Fruit fly (Drosophila melanogaster) Kc167 (cell line): ENCODE measurements around the gene CAH7.
A peak's percentile ranks its signal among the peaks of the same experiment; 100 is the strongest.

Experiments used
- Myc ChIP-seq: fragments of >200 bp; optimal IDR thresholded peaks from 2 replicates; lab custom pipeline; 2017; ENCODE audit warnings: missing external identifiers
- Sin3A ChIP-seq: fragments of >200 bp; optimal IDR thresholded peaks from 2 replicates; lab custom pipeline; 2018; ENCODE audit warnings: missing external identifiers
- h ChIP-seq: fragments of >200 bp; optimal IDR thresholded peaks from 3 replicates; lab custom pipeline; 2018; ENCODE audit warnings: missing external identifiers
- insv ChIP-seq: fragments of >200 bp; optimal IDR thresholded peaks from 3 replicates; lab custom pipeline; 2018; ENCODE audit warnings: missing external identifiers
- psq ChIP-seq: fragments of >200 bp; optimal IDR thresholded peaks from 2 replicates; lab custom pipeline; 2017; ENCODE audit warnings: missing external identifiers
- ttk ChIP-seq: sonication (Bioruptor generic); optimal IDR thresholded peaks from 2 replicates; lab custom pipeline; 2017; ENCODE audit warnings: missing external identifiers

CAH7 gene

dm6 chr3R:10132906-10133416 is 20.9 kb downstream of the CAH7 start:
- TF ChIP-seq psq (lab: Kevin White, UChicago) (no peak), Sin3A (no peak), Myc (lab: Kevin White, UChicago) (no peak), ttk (lab: Kevin White, UChicago) (no peak), insv (lab: Kevin White, UChicago) (no peak), h (no peak)

- no peak for TF ChIP-seq Sin3A
- peak; percentile 69 for TF ChIP-seq psq (lab: Kevin White, UChicago)
Observed at dm6 chr3R:10133419-10134340, 21.6 kb downstream of the CAH7 start.

- TF ChIP-seq insv (lab: Kevin White, UChicago) (no peak), psq (lab: Kevin White, UChicago) (peak; percentile 23), ttk (lab: Kevin White, UChicago) (no peak), Myc (lab: Kevin White, UChicago) (no peak), Sin3A (no peak), h (no peak)
Observed at dm6 chr3R:10134341-10134668, 22.3 kb downstream of the CAH7 start.

dm6 chr3R:10135011-10135410 is 23.0 kb downstream of the CAH7 start:
- no peak for TF ChIP-seq ttk (lab: Kevin White, UChicago)
- TF ChIP-seq Sin3A: no peak
- no peak for TF ChIP-seq Myc (lab: Kevin White, UChicago)
- TF ChIP-seq insv (lab: Kevin White, UChicago): no peak
- TF ChIP-seq psq (lab: Kevin White, UChicago): no peak
- TF ChIP-seq h: no peak

dm6 chr3R:10137801-10138200 is 25.8 kb downstream of the CAH7 start:
- no peak for TF ChIP-seq psq (lab: Kevin White, UChicago)
- no peak for TF ChIP-seq Myc (lab: Kevin White, UChicago)
- no peak for TF ChIP-seq Sin3A
- no peak for TF ChIP-seq insv (lab: Kevin White, UChicago)
- TF ChIP-seq ttk (lab: Kevin White, UChicago): no peak
- no peak for TF ChIP-seq h

- TF ChIP-seq h: no peak
- TF ChIP-seq Sin3A: no peak
- no peak for TF ChIP-seq insv (lab: Kevin White, UChicago)
- TF ChIP-seq Myc (lab: Kevin White, UChicago): no peak
- no peak for TF ChIP-seq psq (lab: Kevin White, UChicago)
Observed at dm6 chr3R:10138900-10139299, 26.9 kb downstream of the CAH7 start.

dm6 chr3R:10139649-10140598 is 27.9 kb downstream of the CAH7 start, which contains the start of gene tws:
tws (minus strand) TSS chr3R:10139772.
- TF ChIP-seq Sin3A (no peak), ttk (lab: Kevin White, UChicago) (no peak), Myc (lab: Kevin White, UChicago) (no peak), h (no peak), psq (lab: Kevin White, UChicago) (no peak), insv (lab: Kevin White, UChicago) (no peak)

dm6 chr3R:10142770-10143169 is 30.7 kb downstream of the CAH7 start, which contains the start of gene CG42759:
CG42759 (plus strand) TSS chr3R:10143070.
- no peak for TF ChIP-seq psq (lab: Kevin White, UChicago)
- no peak for TF ChIP-seq h
- no peak for TF ChIP-seq Myc (lab: Kevin White, UChicago)
- TF ChIP-seq ttk (lab: Kevin White, UChicago): no peak
- no peak for TF ChIP-seq insv (lab: Kevin White, UChicago)
- TF ChIP-seq Sin3A: no peak

dm6 chr3R:10144103-10144998 is 32.3 kb downstream of the CAH7 start, which contains the start of the genes TAF1B and Invadolysin:
TAF1B (minus strand) TSS chr3R:10144184.
Invadolysin (plus strand) TSS chr3R:10144668.
- no peak for TF ChIP-seq Sin3A
- TF ChIP-seq Myc (lab: Kevin White, UChicago): no peak
- TF ChIP-seq h: no peak
- TF ChIP-seq ttk (lab: Kevin White, UChicago): no peak
- TF ChIP-seq psq (lab: Kevin White, UChicago): no peak
- no peak for TF ChIP-seq insv (lab: Kevin White, UChicago)

- TF ChIP-seq ttk (lab: Kevin White, UChicago) (no peak), Sin3A (no peak), h (no peak), insv (lab: Kevin White, UChicago) (no peak), Myc (lab: Kevin White, UChicago) (no peak), psq (lab: Kevin White, UChicago) (no peak)
Observed at dm6 chr3R:10147176-10147575, 35.1 kb downstream of the CAH7 start.
